Fruit fly (Drosophila melanogaster) whole organism, wandering third instar larva: ENCODE data around the gene Cyp313a4.

Source experiments
- HLH106 ChIP-seq: fragments of 200-800 bp; optimal IDR thresholded peaks from 3 replicates; lab custom pipeline; 2019; ENCODE audit warnings: missing biosample characterization, mild to moderate bottlenecking, missing genetic modification characterization, moderate library complexity
- N ChIP-seq: fragments of >200 bp; optimal IDR thresholded peaks from 2 replicates; lab custom pipeline; 2018; ENCODE audit warnings: missing biosample characterization, missing external identifiers, missing genetic modification characterization
- Rel ChIP-seq, 2 experiments: fragments of 200-800 bp; sonication (Bioruptor generic) in 1 of 2; optimal IDR thresholded peaks; 2 replicates in 1 of 2; 3 replicates in 1 of 2; lab custom pipeline; 2016 to 2019; ENCODE audit warnings: mild to moderate bottlenecking in 2 of 2, missing biosample characterization in 2 of 2, missing genetic modification characterization in 2 of 2, moderate library complexity in 1 of 2
- br ChIP-seq: fragments of 200-800 bp; sonication (Bioruptor generic); optimal IDR thresholded peaks from 2 replicates; lab custom pipeline; 2016; ENCODE audit warnings: missing biosample characterization, missing genetic modification characterization
- foxo ChIP-seq, 2 experiments: fragments of 200-800 bp; sonication (Bioruptor generic); optimal IDR thresholded peaks; 2 replicates in 1 of 2; 3 replicates in 1 of 2; lab custom pipeline; 2016 to 2017; ENCODE audit warnings: missing biosample characterization in 2 of 2, missing genetic modification characterization in 2 of 2

DNA sequence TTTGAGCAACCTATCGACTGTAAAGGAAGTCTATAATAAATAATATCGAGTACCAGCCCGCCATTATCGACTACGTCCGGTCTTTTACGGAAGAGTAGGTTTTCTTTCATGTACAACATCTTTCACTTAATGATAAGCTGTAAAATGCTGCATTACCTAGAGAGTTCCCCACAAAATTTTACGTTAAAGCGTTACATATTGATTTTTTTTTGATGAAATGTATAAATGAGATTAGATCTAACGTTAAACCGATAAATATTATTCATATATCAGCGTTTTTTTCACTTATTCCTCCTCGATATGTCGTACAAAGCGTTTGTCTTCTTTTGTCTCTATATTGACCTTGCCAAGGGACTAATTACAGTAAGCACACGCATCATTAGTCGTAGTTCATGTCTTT is 46.6 kb downstream of the Cyp313a4 start, which contains the start of gene CG11598:
- TF ChIP-seq foxo (GFP tag; optimal IDR thresholded peaks at IDR 0.05; lab: Kevin White, UChicago): no peak
- TF ChIP-seq HLH106 (tag; lab: Kevin White, UChicago): no peak
- TF ChIP-seq br (GFP tag; lab: Kevin White, UChicago): no peak
- TF ChIP-seq N: no peak
- TF ChIP-seq Rel (GFP tag; optimal IDR thresholded peaks at IDR 0.05; lab: Kevin White, UChicago): no peak
- TF ChIP-seq Rel (tag; optimal IDR thresholded peaks at IDR 0.05; lab: Kevin White, UChicago): no peak
